Worm (Caenorhabditis elegans) whole organism, young adult: Measurements from ENCODE around the gene nhr-127.

Experiments used
- D2030.7 ChIP-seq: fragments of 200-800 bp; sonication (Bioruptor generic); IDR thresholded peaks from 2 replicates; pipeline ENCODE4 v1.3.6; 2022; ENCODE audit warnings: missing genetic modification reagents, missing genetic modification characterization, missing compliant biosample characterization
- F23B12.7 ChIP-seq: sonication (generic microtip); optimal IDR thresholded peaks from 2 replicates; lab custom pipeline; 2017; ENCODE audit warnings: missing genetic modification characterization, mild to moderate bottlenecking, missing compliant biosample characterization, antibody characterized with exemption, moderate library complexity; ENCODE audit not compliant: insufficient read depth
- K11D2.4 ChIP-seq: fragments of 200-800 bp; sonication (Bioruptor generic); IDR thresholded peaks from 2 replicates; pipeline ENCODE4 v1.3.6; 2022; ENCODE audit warnings: missing genetic modification reagents, missing genetic modification characterization, missing compliant biosample characterization
- T26A5.8 ChIP-seq: sonication (generic microtip); optimal IDR thresholded peaks from 2 replicates; lab custom pipeline; 2016; ENCODE audit warnings: missing genetic modification characterization, missing compliant biosample characterization
- ZK185.1 ChIP-seq: sonication (generic microtip); optimal IDR thresholded peaks from 2 replicates; lab custom pipeline; 2016; ENCODE audit warnings: mild to moderate bottlenecking, missing genetic modification characterization, missing compliant biosample characterization; ENCODE audit not compliant: poor library complexity, severe bottlenecking
- aptf-2 ChIP-seq: fragments of 200-800 bp; sonication (Bioruptor generic); conservative IDR thresholded peaks from 2 replicates; pipeline ENCODE4 v1.3.6; 2022; ENCODE audit warnings: missing genetic modification reagents, missing genetic modification characterization, missing compliant biosample characterization
- attf-5 ChIP-seq: fragments of 200-800 bp; sonication (Bioruptor generic); optimal IDR thresholded peaks from 2 replicates; lab custom pipeline; 2018; ENCODE audit warnings: mild to moderate bottlenecking, missing genetic modification characterization, missing compliant biosample characterization
- bed-1 ChIP-seq: fragments of 200-800 bp; sonication (Bioruptor generic); IDR thresholded peaks from 2 replicates; pipeline ENCODE4 v1.3.6; 2022; ENCODE audit warnings: missing genetic modification reagents, missing genetic modification characterization, missing compliant biosample characterization
- ceh-40 ChIP-seq: fragments of 200-800 bp; sonication (Bioruptor generic); IDR thresholded peaks from 2 replicates; pipeline ENCODE4 v1.3.6; 2022; ENCODE audit warnings: missing genetic modification characterization, missing compliant biosample characterization
- ceh-58 ChIP-seq: fragments of 200-800 bp; sonication (Bioruptor generic); IDR thresholded peaks from 2 replicates; pipeline ENCODE4 v1.3.6; 2022; ENCODE audit warnings: missing genetic modification characterization, missing compliant biosample characterization
- die-1 ChIP-seq: sonication (generic microtip); optimal IDR thresholded peaks from 2 replicates; lab custom pipeline; 2016; ENCODE audit warnings: missing genotype, mild to moderate bottlenecking, missing genetic modification characterization, missing compliant biosample characterization
- dpl-1 ChIP-seq: fragments of 150-350 bp; optimal IDR thresholded peaks from 2 replicates; lab custom pipeline; 2014; ENCODE audit warnings: missing biosample characterization, missing genetic modification reagents, missing genetic modification characterization
- ekl-4 ChIP-seq: fragments of 200-800 bp; sonication (Bioruptor generic); IDR thresholded peaks from 2 replicates; pipeline ENCODE4 v1.3.6; 2022; ENCODE audit warnings: missing genetic modification reagents, missing genetic modification characterization, missing compliant biosample characterization
- fkh-3 ChIP-seq: sonication (generic microtip); optimal IDR thresholded peaks from 2 replicates; lab custom pipeline; 2016; ENCODE audit warnings: mild to moderate bottlenecking, missing genetic modification characterization, missing compliant biosample characterization
- gei-17 ChIP-seq: fragments of 200-800 bp; sonication (Bioruptor generic); optimal IDR thresholded peaks from 2 replicates; lab custom pipeline; 2018; ENCODE audit warnings: mild to moderate bottlenecking, missing genetic modification characterization, missing compliant biosample characterization
- hlh-12 ChIP-seq: sonication (generic microtip); optimal IDR thresholded peaks from 2 replicates; lab custom pipeline; 2016; ENCODE audit warnings: missing genetic modification characterization, missing compliant biosample characterization
- hlh-26 ChIP-seq: fragments of 200-800 bp; sonication (Bioruptor generic); conservative IDR thresholded peaks from 2 replicates; pipeline ENCODE4 v1.3.6; 2022; ENCODE audit warnings: missing genetic modification reagents, missing genetic modification characterization, missing compliant biosample characterization
- hsf-1 ChIP-seq: fragments of 200-800 bp; sonication (Bioruptor generic); IDR thresholded peaks from 2 replicates; pipeline ENCODE4 v1.3.6; 2022; ENCODE audit warnings: missing genetic modification reagents, missing genetic modification characterization, missing compliant biosample characterization
- let-607 ChIP-seq, 2 experiments: fragments of 200-800 bp in 1 of 2; sonication (Bioruptor generic) in 1 of 2; sonication (generic microtip) in 1 of 2; optimal IDR thresholded peaks; 2 replicates each; lab custom pipeline; 2016 to 2018; ENCODE audit warnings: mild to moderate bottlenecking in 2 of 2, missing compliant biosample characterization in 2 of 2, missing genetic modification characterization in 2 of 2, moderate library complexity in 2 of 2, missing genotype in 1 of 2
- lin-40 ChIP-seq: sonication (generic microtip); optimal IDR thresholded peaks from 2 replicates; lab custom pipeline; 2016; ENCODE audit warnings: missing genetic modification characterization, mild to moderate bottlenecking, missing compliant biosample characterization, missing genotype, missing genetic modification reagents
- lin-54 ChIP-seq: fragments of 200-800 bp; sonication (Bioruptor generic); optimal IDR thresholded peaks from 2 replicates; lab custom pipeline; 2018; ENCODE audit warnings: mild to moderate bottlenecking, missing genetic modification characterization, missing compliant biosample characterization
- madf-3 ChIP-seq: fragments of 200-800 bp; sonication (Bioruptor generic); IDR thresholded peaks from 2 replicates; pipeline ENCODE4 v1.3.6; 2022; ENCODE audit warnings: missing genetic modification reagents, missing genetic modification characterization, missing compliant biosample characterization
- nhr-27 ChIP-seq: fragments of 200-800 bp; sonication (Bioruptor generic); optimal IDR thresholded peaks from 2 replicates; lab custom pipeline; 2018; ENCODE audit warnings: mild to moderate bottlenecking, missing genetic modification characterization, moderate library complexity, missing compliant biosample characterization
- nhr-80 ChIP-seq: sonication (generic microtip); optimal IDR thresholded peaks from 2 replicates; lab custom pipeline; 2016; ENCODE audit warnings: missing genetic modification characterization, missing compliant biosample characterization
- nhr-90 ChIP-seq: sonication (generic microtip); optimal IDR thresholded peaks from 2 replicates; lab custom pipeline; 2016; ENCODE audit warnings: missing genotype, mild to moderate bottlenecking, missing genetic modification characterization, missing compliant biosample characterization
- pbrm-1 ChIP-seq: fragments of 200-800 bp; sonication (Bioruptor generic); IDR thresholded peaks from 2 replicates; pipeline ENCODE4 v1.3.6; 2022; ENCODE audit warnings: missing genetic modification reagents, missing genetic modification characterization, missing compliant biosample characterization
- pha-4 ChIP-seq: fragments of 150-350 bp; sonication (generic microtip); optimal IDR thresholded peaks from 2 replicates; lab custom pipeline; 2014; ENCODE audit warnings: missing biosample characterization, missing genetic modification reagents, missing genetic modification characterization
- repo-1 ChIP-seq: sonication (generic microtip); optimal IDR thresholded peaks from 2 replicates; lab custom pipeline; 2017; ENCODE audit warnings: mild to moderate bottlenecking, missing genetic modification characterization, missing compliant biosample characterization
- rpc-1 ChIP-seq, 2 experiments: fragments of 150-350 bp in 1 of 2; sonication (generic microtip) in 1 of 2; optimal IDR thresholded peaks; 2 replicates each; lab custom pipeline; 2014 to 2018; ENCODE audit warnings: missing biosample characterization in 1 of 2, missing genetic modification characterization in 1 of 2, missing genetic modification reagents in 1 of 2, missing genotype in 1 of 2
- sdz-38 ChIP-seq: sonication (generic microtip); optimal IDR thresholded peaks from 2 replicates; lab custom pipeline; 2016; ENCODE audit warnings: missing genotype, missing genetic modification characterization, missing compliant biosample characterization
- sea-2 ChIP-seq: fragments of 200-800 bp; sonication (Bioruptor generic); IDR thresholded peaks from 2 replicates; pipeline ENCODE4 v1.3.6; 2022; ENCODE audit warnings: missing genetic modification characterization, missing compliant biosample characterization
- snpc-1.3 ChIP-seq: sonication (generic microtip); optimal IDR thresholded peaks from 2 replicates; lab custom pipeline; 2017; ENCODE audit warnings: missing genetic modification characterization, mild to moderate bottlenecking, missing compliant biosample characterization, antibody characterized with exemption, moderate library complexity, missing genotype, missing genetic modification reagents; ENCODE audit not compliant: insufficient read depth
- somi-1 ChIP-seq: fragments of 200-800 bp; sonication (Bioruptor generic); optimal IDR thresholded peaks from 2 replicates; lab custom pipeline; 2018; ENCODE audit warnings: mild to moderate bottlenecking, missing genetic modification characterization, missing compliant biosample characterization
- sptf-2 ChIP-seq: fragments of 200-800 bp; sonication (Bioruptor generic); optimal IDR thresholded peaks from 2 replicates; lab custom pipeline; 2018; ENCODE audit warnings: mild to moderate bottlenecking, missing genetic modification characterization, missing compliant biosample characterization
- tbp1 ChIP-seq: fragments of 200-800 bp; sonication (Bioruptor generic); optimal IDR thresholded peaks from 2 replicates; lab custom pipeline; 2018; ENCODE audit warnings: mild to moderate bottlenecking, missing genetic modification characterization, missing compliant biosample characterization
- tbx-9 ChIP-seq: sonication (generic microtip); optimal IDR thresholded peaks from 2 replicates; lab custom pipeline; 2016; ENCODE audit warnings: borderline replicate concordance, missing genetic modification characterization, inconsistent platforms, missing compliant biosample characterization
- zfh-2 ChIP-seq: fragments of 200-800 bp; sonication (Bioruptor generic); conservative IDR thresholded peaks from 2 replicates; pipeline ENCODE4 v1.3.6; 2022; ENCODE audit warnings: missing genetic modification reagents, missing genetic modification characterization, missing compliant biosample characterization
- ztf-26 ChIP-seq: sonication (generic microtip); optimal IDR thresholded peaks from 2 replicates; lab custom pipeline; 2017; ENCODE audit warnings: missing genetic modification characterization, missing compliant biosample characterization
- ztf-28 ChIP-seq: fragments of 200-800 bp; sonication (Bioruptor generic); IDR thresholded peaks from 2 replicates; pipeline ENCODE4 v1.3.6; 2022; ENCODE audit warnings: missing genetic modification reagents, missing genetic modification characterization, missing compliant biosample characterization

Gene nhr-127

ce11 chrV:16287619-16288018 lies 27.8 kb downstream of the nhr-127 start, which contains the start of gene F28G4.3:
Gene F28G4.3 (minus strand): TSS chrV:16287719.
- TF ChIP-seq T26A5.8 (tag; lab: Kevin White, UChicago) = no peak
- no peak for TF ChIP-seq ztf-26 (tag; lab: Kevin White, UChicago)
- no peak for TF ChIP-seq tbx-9 (tag; lab: Kevin White, UChicago)
- no peak for TF ChIP-seq pha-4
- no peak for TF ChIP-seq tbp1 (GFP tag; lab: Kevin White, UChicago)
- no peak for TF ChIP-seq K11D2.4
- TF ChIP-seq dpl-1 = no peak
- TF ChIP-seq F23B12.7 (tag; lab: Kevin White, UChicago) = no peak
- no peak for TF ChIP-seq sdz-38 (tag; lab: Kevin White, UChicago)
- TF ChIP-seq aptf-2 (GFP tag; lab: Robert Waterston, UW) = no peak
- TF ChIP-seq ZK185.1 (tag; lab: Kevin White, UChicago) = no peak
- no peak for TF ChIP-seq repo-1 (tag; lab: Kevin White, UChicago)
- TF ChIP-seq lin-40 = no peak
- no peak for TF ChIP-seq sea-2
- no peak for TF ChIP-seq ekl-4 (GFP tag; lab: Robert Waterston, UW)
- no peak for TF ChIP-seq fkh-3 (tag; lab: Kevin White, UChicago)

- TF ChIP-seq bed-1 (GFP tag; lab: Robert Waterston, UW) (no peak), nhr-80 (tag; lab: Kevin White, UChicago) (peak; percentile 15)
Measured at ce11 chrV:16292409-16292808, 32.6 kb downstream of the nhr-127 start, which contains the start of gene oac-5. Gene oac-5 (plus strand): TSS chrV:16292709.

ce11 chrV:16297070-16297469 lies 37.3 kb downstream of the nhr-127 start, which contains the start of gene srbc-83:
Gene srbc-83 (plus strand): TSS chrV:16297370.
- TF ChIP-seq gei-17 (GFP tag; lab: Kevin White, UChicago) (no peak), somi-1 (no peak), pbrm-1 (GFP tag; lab: Robert Waterston, UW) (no peak), ceh-58 (no peak), rpc-1 (optimal IDR thresholded peaks at IDR 0.05; lab: Kevin White, UChicago) (no peak), rpc-1 (tag; optimal IDR thresholded peaks at IDR 0.05; lab: Kevin White, UChicago) (no peak), ceh-40 (GFP tag; lab: Robert Waterston, UW) (no peak), nhr-90 (tag; lab: Kevin White, UChicago) (no peak), attf-5 (GFP tag; lab: Kevin White, UChicago) (no peak)
- TF ChIP-seq, all 124 proteins: peak for 0

ce11 chrV:16298669-16299068 lies 38.9 kb downstream of the nhr-127 start, which contains the start of gene srbc-84:
Gene srbc-84 (plus strand): TSS chrV:16298969.
- TF ChIP-seq ztf-28 = no peak
- TF ChIP-seq nhr-27 (tag; lab: Kevin White, UChicago) = no peak
- TF ChIP-seq zfh-2 (GFP tag; lab: Robert Waterston, UW) = no peak
- no peak for TF ChIP-seq D2030.7 (GFP tag; lab: Robert Waterston, UW)
- no peak for TF ChIP-seq let-607 (tag; optimal IDR thresholded peaks at IDR 0.05; lab: Kevin White, UChicago)
- TF ChIP-seq sptf-2 (GFP tag; lab: Kevin White, UChicago) = no peak
- no peak for TF ChIP-seq hlh-26
- no peak for TF ChIP-seq snpc-1.3
- TF ChIP-seq lin-54 (GFP tag; lab: Kevin White, UChicago) = no peak
- TF ChIP-seq hsf-1 (GFP tag; lab: Robert Waterston, UW) = no peak
- TF ChIP-seq aptf-2 (GFP tag; lab: Robert Waterston, UW) = no peak
- TF ChIP-seq die-1 (tag; lab: Kevin White, UChicago) = no peak
- no peak for TF ChIP-seq hlh-12 (tag; lab: Kevin White, UChicago)
- TF ChIP-seq madf-3 (GFP tag; lab: Robert Waterston, UW) = no peak
- TF ChIP-seq, all 124 proteins: peak for 0
